Worm (Caenorhabditis elegans): ENCODE data around the gene nspc-17.
A peak's percentile ranks its signal among the peaks of the same experiment; 100 is the strongest.

Gene nspc-17

DNA sequence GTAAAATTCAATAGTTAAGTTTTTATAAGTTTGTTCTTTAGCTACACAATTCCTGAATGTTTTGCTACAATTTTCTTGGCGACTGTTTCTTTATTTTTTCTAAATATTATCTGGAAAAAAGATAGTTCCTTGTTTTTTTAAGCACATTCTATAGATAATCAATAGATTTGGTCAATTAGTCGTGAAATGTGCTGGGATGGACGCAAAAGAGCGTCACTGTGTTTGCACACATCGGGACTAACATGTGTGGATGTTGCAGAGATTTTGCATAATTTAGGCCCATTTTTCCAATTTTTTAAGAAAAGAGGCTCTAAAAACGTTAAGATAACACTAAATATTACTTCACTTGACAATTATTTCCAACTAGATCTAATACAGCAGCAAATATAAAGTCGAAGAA, 11.5 kb downstream of the nspc-17 start (continued):
- peak; percentile 36 for TF ChIP-seq lin-39 (tag; optimal IDR thresholded peaks at IDR 0.05)
- TF ChIP-seq elt-3 (tag; optimal IDR thresholded peaks at IDR 0.05): no peak
- no peak for TF ChIP-seq unc-86 (tag; optimal IDR thresholded peaks at IDR 0.05)
- no peak for TF ChIP-seq pqm-1 (tag; optimal IDR thresholded peaks at IDR 0.05)
- TF ChIP-seq efl-3 (GFP tag; optimal IDR thresholded peaks at IDR 0.05): no peak
- TF ChIP-seq unc-98 (GFP tag; IDR thresholded peaks at IDR 0.05): no peak

DNA sequence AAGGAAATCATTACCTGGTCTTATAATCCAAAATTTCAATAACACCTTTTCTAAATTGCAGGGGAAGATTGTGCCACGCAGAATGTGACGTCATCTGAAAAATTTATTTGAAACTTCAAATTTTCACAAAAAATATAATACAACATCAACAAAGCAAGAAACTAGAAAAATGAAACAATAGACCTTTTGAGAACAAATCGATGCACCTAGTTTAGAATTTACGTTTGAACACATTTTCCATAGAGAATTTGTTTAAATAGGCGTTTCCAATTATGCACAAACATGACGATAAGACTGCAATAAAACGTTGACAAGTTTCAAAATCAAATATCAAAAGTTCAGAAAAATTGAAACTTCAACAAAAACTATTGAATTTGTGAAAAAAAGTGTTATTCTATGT, 12.2 kb downstream of the nspc-17 start, which contains the start of gene fbxa-141:
fbxa-141 (minus strand) TSS at position 101 of the 400 bp plus-strand sequence.
- TF ChIP-seq blmp-1 (tag; optimal IDR thresholded peaks at IDR 0.05): no peak

DNA sequence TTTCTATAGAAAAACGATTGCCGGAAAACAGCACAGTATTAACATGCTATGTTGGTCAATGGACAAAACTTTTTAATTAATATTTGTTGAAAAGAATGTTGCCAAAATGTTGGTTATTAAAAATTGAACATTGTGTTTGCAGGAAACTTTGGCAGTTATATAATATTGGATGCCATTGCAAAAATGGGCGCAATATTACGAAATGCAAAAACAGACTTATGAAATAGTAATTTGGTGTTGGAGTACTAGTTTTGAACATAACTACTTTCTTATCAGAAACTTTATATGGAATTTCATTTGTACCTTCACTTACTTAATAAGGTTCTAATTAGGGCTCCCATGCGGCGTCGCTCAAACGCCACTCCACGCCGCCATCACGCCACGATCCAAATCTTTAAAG, 14.6 kb downstream of the nspc-17 start:
- TF ChIP-seq snu-23 (GFP tag; optimal IDR thresholded peaks at IDR 0.05): no peak
- TF ChIP-seq pax-3 (tag; optimal IDR thresholded peaks at IDR 0.05): no peak
- TF ChIP-seq nhr-28 (tag; optimal IDR thresholded peaks at IDR 0.05): no peak
- TF ChIP-seq lsy-2 (tag; optimal IDR thresholded peaks at IDR 0.05): peak in 1 of 2 experiments; percentile 1
- no peak for TF ChIP-seq zip-4 (GFP tag; optimal IDR thresholded peaks at IDR 0.05)
- TF ChIP-seq alr-1 (tag; optimal IDR thresholded peaks at IDR 0.05; ENCODE audit: borderline replicate concordance): no peak
- TF ChIP-seq nhr-47 (tag; optimal IDR thresholded peaks at IDR 0.05): no peak
- TF ChIP-seq efl-1 (optimal IDR thresholded peaks at IDR 0.05): no peak
- TF ChIP-seq efl-1 (GFP tag; optimal IDR thresholded peaks at IDR 0.05 in 1 of 2): no peak
- TF ChIP-seq skn-1 (tag; optimal IDR thresholded peaks at IDR 0.05): peak; percentile 47
- TF ChIP-seq ceh-90 (tag; optimal IDR thresholded peaks at IDR 0.05): no peak
- no peak for TF ChIP-seq tlp-1 (tag; optimal IDR thresholded peaks at IDR 0.05)
- no peak for TF ChIP-seq egl-13 (tag; optimal IDR thresholded peaks at IDR 0.05)
- no peak for TF ChIP-seq lin-13 (GFP tag; optimal IDR thresholded peaks at IDR 0.05)
- no peak for TF ChIP-seq snpc-4 (tag; optimal IDR thresholded peaks at IDR 0.05)

DNA sequence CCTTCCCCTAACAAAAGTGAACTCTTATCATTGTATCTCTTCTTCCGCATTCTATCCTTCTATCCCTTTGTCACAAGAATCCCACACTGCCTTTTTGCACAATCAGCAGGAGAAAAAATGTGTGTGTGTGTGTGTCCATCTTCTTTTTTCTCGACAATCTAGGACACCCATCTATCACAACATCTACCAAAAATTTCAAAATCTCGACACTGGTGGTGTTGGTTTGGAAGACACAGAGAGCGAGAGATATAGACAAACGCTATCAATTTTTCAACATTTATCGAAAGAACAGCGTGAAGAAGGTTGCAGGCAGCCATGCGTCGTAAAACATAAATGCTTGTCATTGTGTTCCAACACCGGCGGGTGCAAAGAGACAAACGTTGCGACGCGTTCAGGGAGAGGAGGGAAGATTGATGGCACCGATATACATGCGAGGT, 16.1 kb downstream of the nspc-17 start:
- TF ChIP-seq nhr-237 (tag; optimal IDR thresholded peaks at IDR 0.05) (no peak), ets-5 (GFP tag; IDR thresholded peaks at IDR 0.05) (no peak), hlh-4 (tag; optimal IDR thresholded peaks at IDR 0.05) (no peak), efl-3 (GFP tag; optimal IDR thresholded peaks at IDR 0.05) (no peak), tlp-1 (tag; optimal IDR thresholded peaks at IDR 0.05) (no peak), nhr-77 (tag; optimal IDR thresholded peaks at IDR 0.05) (peak; percentile 13), elt-2 (tag; optimal IDR thresholded peaks at IDR 0.05) (no peak), hlh-17 (GFP tag; optimal IDR thresholded peaks at IDR 0.05; ENCODE audit: borderline replicate concordance) (no peak), nhr-76 (tag; optimal IDR thresholded peaks at IDR 0.05) (no peak), grh-1 (GFP tag; IDR thresholded peaks at IDR 0.05) (peak; percentile 56; the same call in 1 of the 2 replicates), nhr-19 (GFP tag; conservative IDR thresholded peaks at IDR 0.05) (peak; percentile 61), nhr-90 (tag; optimal IDR thresholded peaks at IDR 0.05; ENCODE audit: poor library complexity) (peak; percentile 35), efl-1 (optimal IDR thresholded peaks at IDR 0.05) (peak in 1 of 2 experiments; percentile 5), efl-1 (GFP tag; optimal IDR thresholded peaks at IDR 0.05 in 1 of 2) (peak in 1 of 2 experiments; percentile 36), lin-15B (tag; optimal IDR thresholded peaks at IDR 0.05) (no peak), pqm-1 (tag; optimal IDR thresholded peaks at IDR 0.05) (no peak), blmp-1 (tag; optimal IDR thresholded peaks at IDR 0.05) (peak; percentile 85), nhr-11 (tag; optimal IDR thresholded peaks at IDR 0.05) (no peak), snpc-4 (tag; optimal IDR thresholded peaks at IDR 0.05) (no peak), aly-2 (tag; optimal IDR thresholded peaks at IDR 0.05) (no peak), C16A3.4 (tag; optimal IDR thresholded peaks at IDR 0.05) (peak; percentile 19), rnt-1 (tag; optimal IDR thresholded peaks at IDR 0.05) (peak; percentile 84), irx-1 (tag; optimal IDR thresholded peaks at IDR 0.05) (peak; percentile 48), ama-1 (optimal IDR thresholded peaks at IDR 0.05) (no peak), fos-1 (tag; optimal IDR thresholded peaks at IDR 0.05) (no peak), nhr-28 (tag; optimal IDR thresholded peaks at IDR 0.05) (no peak), C04F5.9 (tag; optimal IDR thresholded peaks at IDR 0.05) (no peak), fkh-4 (tag; optimal IDR thresholded peaks at IDR 0.05; ENCODE audit: borderline replicate concordance) (no peak), skn-1 (tag; optimal IDR thresholded peaks at IDR 0.05) (no peak), ceh-63 (GFP tag; optimal IDR thresholded peaks at IDR 0.05) (no peak), swsn-7 (tag; optimal IDR thresholded peaks at IDR 0.05) (peak; percentile 12), nhr-71 (tag; optimal IDR thresholded peaks at IDR 0.05) (peak; percentile 85), vab-15 (tag; optimal IDR thresholded peaks at IDR 0.05) (no peak), mdl-1 (tag; optimal IDR thresholded peaks at IDR 0.05) (no peak), dsc-1 (tag; optimal IDR thresholded peaks at IDR 0.05) (no peak)

All from whole organism, L1 larva.